Worm (Caenorhabditis elegans): ENCODE measurements around the gene K07E3.9.

The K07E3.9 gene

DNA sequence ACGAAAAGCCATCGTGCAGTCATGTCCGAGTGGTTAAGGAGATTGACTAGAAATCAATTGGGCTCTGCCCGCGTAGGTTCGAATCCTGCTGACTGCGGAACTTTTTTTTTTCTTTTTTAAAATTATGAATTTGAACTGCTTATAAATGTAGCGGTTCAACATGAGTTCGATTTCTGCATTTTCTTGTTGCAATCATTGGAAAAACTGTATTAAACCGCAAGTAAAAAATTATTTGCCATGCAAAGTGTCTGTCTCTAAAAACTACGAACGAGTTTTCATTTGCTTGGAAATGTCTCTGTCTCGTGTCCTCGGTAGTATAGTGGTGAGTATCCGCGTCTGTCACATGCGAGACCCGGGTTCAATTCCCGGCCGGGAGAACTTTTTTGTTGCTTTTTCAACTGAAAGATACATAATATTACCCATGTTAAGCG lies 47.4 kb downstream of the K07E3.9 start:
- peak; percentile 83 for TF ChIP-seq flt-1 (GFP tag; IDR thresholded peaks at IDR 0.05)
- TF ChIP-seq pes-1 (GFP tag; IDR thresholded peaks at IDR 0.05): peak; percentile 81
- TF ChIP-seq tbx-11 (GFP tag; IDR thresholded peaks at IDR 0.05): peak; percentile 58
- TF ChIP-seq scrt-1 (GFP tag; IDR thresholded peaks at IDR 0.05): peak; percentile 61
- TF ChIP-seq tbx-37 (GFP tag; conservative IDR thresholded peaks at IDR 0.05): peak; percentile 79

DNA sequence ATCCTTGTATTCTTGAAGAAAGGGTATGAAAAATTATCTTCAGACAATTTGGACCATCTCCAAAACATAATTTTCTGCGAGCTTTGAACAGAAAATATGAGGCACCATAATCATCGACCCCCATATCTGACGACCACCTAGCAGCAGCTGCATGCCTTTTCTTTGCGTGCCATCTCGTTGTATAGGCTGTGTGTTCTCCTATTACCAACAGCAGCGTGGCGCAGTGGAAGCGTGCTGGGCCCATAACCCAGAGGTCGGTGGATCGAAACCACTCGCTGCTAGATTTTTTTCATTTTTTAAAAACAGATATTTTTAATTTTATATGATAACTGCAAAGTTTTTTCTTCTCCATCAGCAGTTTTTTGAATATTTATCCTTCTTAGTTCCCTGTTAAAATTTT lies 47.9 kb downstream of the K07E3.9 start:
- peak; percentile 83 for TF ChIP-seq ceh-13 (GFP tag; optimal IDR thresholded peaks at IDR 0.05)
- peak; percentile 93 for TF ChIP-seq ceh-36 (tag; optimal IDR thresholded peaks at IDR 0.05)
- TF ChIP-seq tbx-11 (GFP tag; IDR thresholded peaks at IDR 0.05): peak; percentile 91
- TF ChIP-seq B0310.2 (tag; optimal IDR thresholded peaks at IDR 0.05): peak; percentile 87
- peak; percentile 96 for TF ChIP-seq flt-1 (GFP tag; IDR thresholded peaks at IDR 0.05)
- peak; percentile 99 for TF ChIP-seq sea-1 (GFP tag; conservative IDR thresholded peaks at IDR 0.05)
- peak; percentile 46 for TF ChIP-seq hnd-1 (tag; optimal IDR thresholded peaks at IDR 0.05)
- TF ChIP-seq scrt-1 (GFP tag; IDR thresholded peaks at IDR 0.05): peak; percentile 97
- no peak for TF ChIP-seq ama-1 (optimal IDR thresholded peaks at IDR 0.05)
- TF ChIP-seq tra-4 (tag; optimal IDR thresholded peaks at IDR 0.05): peak; percentile 68
- TF ChIP-seq hmbx-1 (tag; optimal IDR thresholded peaks at IDR 0.05): peak; percentile 71
- peak; percentile 98 for TF ChIP-seq pes-1 (GFP tag; IDR thresholded peaks at IDR 0.05)
- TF ChIP-seq ets-7 (tag; optimal IDR thresholded peaks at IDR 0.05): peak; percentile 46
- TF ChIP-seq hmg-4 (GFP tag; optimal IDR thresholded peaks at IDR 0.05): peak; percentile 97
- TF ChIP-seq F13C5.2 (tag; optimal IDR thresholded peaks at IDR 0.05): peak; percentile 78
- peak; percentile 94 for TF ChIP-seq tbx-37 (GFP tag; conservative IDR thresholded peaks at IDR 0.05)
- TF ChIP-seq aly-1 (tag; optimal IDR thresholded peaks at IDR 0.05): no peak

DNA sequence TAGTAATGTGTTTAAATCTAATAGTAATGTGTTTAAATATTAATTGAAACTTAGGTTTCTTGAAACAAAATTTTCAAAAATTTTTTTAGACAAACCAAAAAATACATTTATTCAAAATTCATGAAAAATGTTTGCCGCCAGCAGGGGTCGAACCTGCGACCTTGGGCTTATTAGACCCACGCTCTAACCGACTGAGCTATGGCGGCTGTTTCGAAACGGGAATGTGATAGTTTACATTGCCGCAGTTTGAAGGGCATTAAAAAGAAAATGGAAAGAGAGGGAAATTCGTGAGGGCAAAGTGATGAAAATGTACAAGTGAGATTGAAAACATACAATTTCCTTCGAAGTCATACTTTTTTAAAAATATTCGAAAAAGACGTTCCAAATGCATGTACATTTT lies 48.5 kb downstream of the K07E3.9 start:
- TF ChIP-seq tbx-11 (GFP tag; IDR thresholded peaks at IDR 0.05) (0 out of 2 replicates have a peak, but pooled peaks have one; percentile 27), tbx-37 (GFP tag; conservative IDR thresholded peaks at IDR 0.05) (0 out of 2 replicates have a peak, but pooled peaks have one; percentile 21), pes-1 (GFP tag; IDR thresholded peaks at IDR 0.05) (0 out of 2 replicates have a peak, but pooled peaks have one; percentile 30), sea-1 (GFP tag; conservative IDR thresholded peaks at IDR 0.05) (peak; percentile 45), flt-1 (GFP tag; IDR thresholded peaks at IDR 0.05) (0 out of 2 replicates have a peak, but pooled peaks have one; percentile 37), hmbx-1 (tag; optimal IDR thresholded peaks at IDR 0.05) (no peak)

DNA sequence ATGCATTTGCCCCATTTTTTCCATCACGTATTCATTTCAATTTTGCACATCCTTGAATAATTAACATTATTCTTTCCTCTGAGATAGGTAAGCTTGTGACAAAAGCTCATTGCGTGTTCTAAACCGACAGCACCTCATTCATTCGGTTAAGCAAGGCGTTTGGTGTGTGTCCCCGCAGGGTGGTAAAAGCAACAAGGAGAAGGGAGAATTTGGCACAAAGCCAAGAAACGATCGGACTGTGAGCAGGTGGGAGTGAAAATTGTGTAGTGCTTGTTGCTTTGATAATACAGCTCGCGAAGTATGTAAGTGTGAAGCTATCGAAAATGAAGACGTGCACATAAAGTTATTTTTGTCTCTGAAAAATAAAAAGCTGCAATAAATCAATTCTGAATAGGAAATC lies 49.1 kb downstream of the K07E3.9 start:
- TF ChIP-seq tra-4 (tag; optimal IDR thresholded peaks at IDR 0.05) (no peak), flt-1 (GFP tag; IDR thresholded peaks at IDR 0.05) (peak; percentile 59; the same call in 1 of the 2 replicates), pes-1 (GFP tag; IDR thresholded peaks at IDR 0.05) (peak; percentile 31; the same call in 1 of the 2 replicates), F13C5.2 (tag; optimal IDR thresholded peaks at IDR 0.05) (no peak), aly-1 (tag; optimal IDR thresholded peaks at IDR 0.05) (no peak), ets-7 (tag; optimal IDR thresholded peaks at IDR 0.05) (no peak), hmg-4 (GFP tag; optimal IDR thresholded peaks at IDR 0.05) (peak; percentile 73), hnd-1 (tag; optimal IDR thresholded peaks at IDR 0.05) (no peak), ceh-36 (tag; optimal IDR thresholded peaks at IDR 0.05) (no peak), B0310.2 (tag; optimal IDR thresholded peaks at IDR 0.05) (no peak), ama-1 (optimal IDR thresholded peaks at IDR 0.05) (no peak), sea-1 (GFP tag; conservative IDR thresholded peaks at IDR 0.05) (peak; percentile 65; the same call in 1 of the 2 replicates)

Measured in whole organism, early embryonic.